Worm (Caenorhabditis elegans) whole organism, L4/young adult: Measurements from ENCODE around the gene C27H5.12.

Experiments
- dao-5 ChIP-seq: sonication (generic microtip); optimal IDR thresholded peaks from 2 replicates; lab custom pipeline; 2016; ENCODE audit warnings: missing genotype, missing genetic modification characterization, moderate library complexity, missing compliant biosample characterization
- him-1 ChIP-seq: sonication (generic microtip); optimal IDR thresholded peaks from 2 replicates; lab custom pipeline; 2016; ENCODE audit warnings: missing genotype, missing genetic modification reagents, missing genetic modification characterization, missing compliant biosample characterization

ce11 chrII:7165749-7166148, 4.3 kb upstream of the C27H5.12 start, which contains the start of gene mfsd-13.2:
- TF ChIP-seq him-1 (tag; lab: Kevin White, UChicago) (no peak), dao-5 (tag; lab: Kevin White, UChicago) (no peak)
